Worm (Caenorhabditis elegans) whole organism, midembryonic: ENCODE data around the gene C44H9.4.

ENCODE experiments used
- T22C8.4 ChIP-seq: fragments of 200-800 bp; sonication (Bioruptor generic); IDR thresholded peaks from 2 replicates; pipeline ENCODE4 v1.3.6; 2022; ENCODE audit warnings: missing genetic modification characterization, missing compliant biosample characterization
- cog-1 ChIP-seq: sonication (generic microtip); optimal IDR thresholded peaks from 2 replicates; lab custom pipeline; 2016; ENCODE audit warnings: missing genetic modification characterization, missing compliant biosample characterization
- flt-1 ChIP-seq: fragments of 200-800 bp; sonication (Bioruptor generic); IDR thresholded peaks from 2 replicates; pipeline ENCODE4 v1.3.6; 2022; ENCODE audit warnings: missing genetic modification characterization, missing compliant biosample characterization
- klf-2 ChIP-seq: fragments of 200-800 bp; sonication (Bioruptor generic); conservative IDR thresholded peaks from 2 replicates; pipeline ENCODE4 v1.3.6; 2022; ENCODE audit warnings: missing genetic modification reagents, missing genetic modification characterization, missing compliant biosample characterization
- med-1 ChIP-seq: sonication (generic microtip); optimal IDR thresholded peaks from 2 replicates; lab custom pipeline; 2017; ENCODE audit warnings: missing genetic modification characterization, mild to moderate bottlenecking, missing compliant biosample characterization, antibody characterized with exemption, missing genetic modification reagents; ENCODE audit not compliant: insufficient read depth
- ref-1 ChIP-seq: fragments of 200-800 bp; sonication (Bioruptor generic); conservative IDR thresholded peaks from 2 replicates; pipeline ENCODE4 v1.3.6; 2022; ENCODE audit warnings: missing genetic modification reagents, missing genetic modification characterization, missing compliant biosample characterization
- tab-1 ChIP-seq: fragments of 200-800 bp; sonication (Bioruptor generic); IDR thresholded peaks from 2 replicates; pipeline ENCODE4 v1.3.6; 2022; ENCODE audit warnings: missing genetic modification characterization, missing compliant biosample characterization
- ztf-23 ChIP-seq: fragments of 200-800 bp; sonication (Bioruptor generic); IDR thresholded peaks from 2 replicates; pipeline ENCODE4 v1.3.6; 2022; ENCODE audit warnings: missing genetic modification reagents, missing genetic modification characterization, missing compliant biosample characterization
- ztf-29 ChIP-seq: fragments of 200-800 bp; sonication (Bioruptor generic); IDR thresholded peaks from 2 replicates; pipeline ENCODE4 v1.3.6; 2022; ENCODE audit warnings: missing genetic modification reagents, missing genetic modification characterization, missing compliant biosample characterization

DNA sequence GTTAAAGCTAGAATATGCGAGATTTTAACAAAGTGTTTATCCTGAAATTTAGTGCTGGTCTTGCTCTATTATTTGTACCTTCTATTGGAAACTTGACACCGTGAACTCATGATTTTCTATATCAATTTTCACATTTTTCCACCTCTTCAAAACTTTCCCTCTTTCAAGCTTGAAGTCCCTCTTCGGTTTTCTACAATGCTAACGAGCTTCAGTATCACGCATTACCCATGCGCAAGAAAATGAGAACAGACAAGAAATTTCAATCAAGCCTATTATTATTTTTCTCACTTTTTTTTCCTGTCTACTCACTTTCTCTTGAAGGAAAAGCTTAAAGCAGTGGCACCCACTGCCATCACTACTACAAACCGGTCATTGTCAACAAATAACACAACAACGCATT is 23.7 kb upstream of the C44H9.4 start:
- TF ChIP-seq T22C8.4 (GFP tag; lab: Robert Waterston, UW) (no peak), ref-1 (GFP tag; lab: Robert Waterston, UW) (no peak), flt-1 (no peak), klf-2 (GFP tag; lab: Robert Waterston, UW) (no peak), cog-1 (tag; lab: Kevin White, UChicago) (no peak), ztf-29 (GFP tag; lab: Robert Waterston, UW) (no peak), tab-1 (GFP tag; lab: Robert Waterston, UW) (no peak), ztf-23 (GFP tag; lab: Robert Waterston, UW) (no peak), med-1 (GFP tag; lab: Kevin White, UChicago) (no peak)
